Fruit fly (Drosophila melanogaster) whole organism, embryonic: Measurements from ENCODE around the gene CG11902.

Source experiments
- Asciz ChIP-seq: fragments of 200-800 bp; sonication (Bioruptor generic); optimal IDR thresholded peaks from 2 replicates; lab custom pipeline; 2017; ENCODE audit warnings: missing biosample characterization, mild to moderate bottlenecking, missing genetic modification characterization, missing genetic modification reagents
- B-H1 ChIP-seq: fragments of 200-800 bp; sonication (Bioruptor generic); IDR thresholded peaks from 3 replicates; pipeline ENCODE4 v1.3.6; 2022; ENCODE audit warnings: missing biosample characterization, missing genetic modification characterization
- C15 ChIP-seq: fragments of 200-800 bp; sonication (Bioruptor generic); IDR thresholded peaks from 3 replicates; pipeline ENCODE4 v1.3.6; 2022; ENCODE audit warnings: missing biosample characterization, missing genetic modification characterization
- CG10274 ChIP-seq: fragments of 200-800 bp; sonication (Bioruptor generic); optimal IDR thresholded peaks from 3 replicates; lab custom pipeline; 2017; ENCODE audit warnings: missing biosample characterization, mild to moderate bottlenecking, missing genetic modification characterization
- CG10431 ChIP-seq: fragments of 200-800 bp; sonication (Bioruptor generic); optimal IDR thresholded peaks from 3 replicates; lab custom pipeline; 2018; ENCODE audit warnings: missing biosample characterization, mild to moderate bottlenecking, missing genetic modification characterization
- CG12071 ChIP-seq: fragments of 200-800 bp; sonication (Bioruptor generic); optimal IDR thresholded peaks from 3 replicates; lab custom pipeline; 2018; ENCODE audit warnings: missing biosample characterization, mild to moderate bottlenecking, missing genetic modification characterization
- CG12299 ChIP-seq: fragments of 200-800 bp; sonication (Bioruptor generic); optimal IDR thresholded peaks from 2 replicates; lab custom pipeline; 2018; ENCODE audit warnings: missing biosample characterization, mild to moderate bottlenecking, missing genetic modification characterization
- CG13775 ChIP-seq: fragments of 200-800 bp; sonication (Bioruptor generic); optimal IDR thresholded peaks from 3 replicates; lab custom pipeline; 2017; ENCODE audit warnings: missing biosample characterization, mild to moderate bottlenecking, missing genetic modification characterization
- CG14014 ChIP-seq: fragments of 200-800 bp; sonication (Bioruptor generic); IDR thresholded peaks from 2 replicates; pipeline ENCODE4 v1.3.6; 2022; ENCODE audit warnings: missing biosample characterization, missing genetic modification characterization
- CG14860 ChIP-seq: fragments of 200-800 bp; sonication (Bioruptor generic); IDR thresholded peaks from 3 replicates; pipeline ENCODE4 v1.3.6; 2022; ENCODE audit warnings: missing biosample characterization, missing genetic modification characterization; ENCODE audit not compliant: partially characterized antibody
- CG3065 ChIP-seq: fragments of 200-800 bp; sonication (Bioruptor generic); optimal IDR thresholded peaks from 2 replicates; lab custom pipeline; 2016; ENCODE audit warnings: missing biosample characterization, missing genetic modification characterization
- CG34224 ChIP-seq: fragments of 200-800 bp; sonication (Bioruptor generic); IDR thresholded peaks from 3 replicates; pipeline ENCODE4 v1.3.6; 2022; ENCODE audit warnings: missing biosample characterization, missing genetic modification characterization; ENCODE audit not compliant: partially characterized antibody
- CG34376 ChIP-seq: fragments of 200-800 bp; sonication (Bioruptor generic); optimal IDR thresholded peaks from 2 replicates; lab custom pipeline; 2018; ENCODE audit warnings: missing biosample characterization, mild to moderate bottlenecking, missing genetic modification characterization
- CG4854 ChIP-seq: fragments of 200-800 bp; sonication (Bioruptor generic); optimal IDR thresholded peaks from 2 replicates; lab custom pipeline; 2016; ENCODE audit warnings: missing biosample characterization, missing genetic modification characterization, inconsistent platforms
- CG6813 ChIP-seq: fragments of 200-800 bp; sonication (Bioruptor generic); optimal IDR thresholded peaks from 2 replicates; lab custom pipeline; 2017; ENCODE audit warnings: missing biosample characterization, missing genetic modification characterization, mild to moderate bottlenecking, moderate library complexity, missing genetic modification reagents
- CG7372 ChIP-seq: fragments of 200-800 bp; sonication (Bioruptor generic); IDR thresholded peaks from 2 replicates; pipeline ENCODE4 v1.3.6; 2022; ENCODE audit warnings: missing biosample characterization, missing genetic modification characterization
- CG7786 ChIP-seq: fragments of 200-800 bp; sonication (Bioruptor generic); optimal IDR thresholded peaks from 2 replicates; lab custom pipeline; 2016; ENCODE audit warnings: missing biosample characterization, missing genetic modification characterization
- CG9215 ChIP-seq: fragments of 200-800 bp; sonication (Bioruptor generic); IDR thresholded peaks from 2 replicates; pipeline ENCODE4 v1.3.6; 2022; ENCODE audit warnings: missing biosample characterization, missing genetic modification characterization
- Dek ChIP-seq: fragments of 200-800 bp; sonication (Bioruptor generic); optimal IDR thresholded peaks from 3 replicates; lab custom pipeline; 2019; ENCODE audit warnings: missing biosample characterization, mild to moderate bottlenecking, missing genetic modification characterization, moderate library complexity
- Dp ChIP-seq: fragments of 200-800 bp; sonication (Bioruptor generic); optimal IDR thresholded peaks from 2 replicates; lab custom pipeline; 2018; ENCODE audit warnings: missing biosample characterization, mild to moderate bottlenecking, missing genetic modification characterization, moderate library complexity
- ERR ChIP-seq: fragments of 200-800 bp; sonication (Bioruptor generic); optimal IDR thresholded peaks from 2 replicates; lab custom pipeline; 2016; ENCODE audit warnings: missing biosample characterization, missing genetic modification characterization
- Elba2 ChIP-seq: fragments of 200-800 bp; sonication (Bioruptor generic); optimal IDR thresholded peaks from 3 replicates; lab custom pipeline; 2016; ENCODE audit warnings: missing biosample characterization, missing genetic modification characterization
- HLH54F ChIP-seq: fragments of 200-800 bp; sonication (Bioruptor generic); optimal IDR thresholded peaks from 3 replicates; lab custom pipeline; 2016; ENCODE audit warnings: missing biosample characterization, missing genetic modification characterization
- HmgD ChIP-seq: fragments of 200-800 bp; sonication (Bioruptor generic); optimal IDR thresholded peaks from 3 replicates; lab custom pipeline; 2016; ENCODE audit warnings: missing biosample characterization, missing genetic modification characterization
- Hr3 ChIP-seq: fragments of 200-800 bp; sonication (Bioruptor generic); optimal IDR thresholded peaks from 3 replicates; lab custom pipeline; 2016; ENCODE audit warnings: missing biosample characterization, missing genetic modification characterization
- MBD-R2 ChIP-seq: fragments of 200-800 bp; sonication (Bioruptor generic); IDR thresholded peaks from 2 replicates; pipeline ENCODE4 v1.3.6; 2022; ENCODE audit warnings: missing biosample characterization, missing genetic modification characterization
- MESR4 ChIP-seq: fragments of 200-800 bp; sonication (Bioruptor generic); optimal IDR thresholded peaks from 2 replicates; lab custom pipeline; 2018; ENCODE audit warnings: missing biosample characterization, mild to moderate bottlenecking, missing genetic modification characterization, moderate library complexity
- Mad ChIP-seq: fragments of 200-800 bp; sonication (Bioruptor generic); optimal IDR thresholded peaks from 2 replicates; lab custom pipeline; 2016; ENCODE audit warnings: missing biosample characterization, missing genetic modification characterization
- Oli ChIP-seq: fragments of 200-800 bp; sonication (Bioruptor generic); optimal IDR thresholded peaks from 2 replicates; lab custom pipeline; 2018; ENCODE audit warnings: missing biosample characterization, mild to moderate bottlenecking, missing genetic modification characterization, moderate library complexity
- Pdp1 ChIP-seq, 2 experiments: fragments of 200-800 bp; sonication (Bioruptor generic); optimal IDR thresholded peaks; 3 replicates each; lab custom pipeline; 2016; ENCODE audit warnings: missing biosample characterization in 2 of 2, missing genetic modification characterization in 2 of 2, mild to moderate bottlenecking in 1 of 2, moderate library complexity in 1 of 2
- Ravus ChIP-seq: fragments of 200-800 bp; sonication (Bioruptor generic); IDR thresholded peaks from 2 replicates; pipeline ENCODE4 v1.3.6; 2022; ENCODE audit warnings: missing biosample characterization, missing genetic modification characterization
- Trl ChIP-seq, 3 experiments: fragments of >200 bp in 2 of 3; fragments of 200-800 bp in 1 of 3; sonication (Bioruptor generic) in 1 of 3; optimal IDR thresholded peaks; 2 replicates in 1 of 3; 3 replicates in 2 of 3; lab custom pipeline; 2016 to 2017; ENCODE audit warnings: missing biosample characterization in 1 of 3, missing genetic modification characterization in 1 of 3
- chinmo ChIP-seq: fragments of 200-800 bp; sonication (Bioruptor generic); IDR thresholded peaks from 4 replicates; pipeline ENCODE4 v1.3.6; 2022; ENCODE audit warnings: missing biosample characterization, missing genetic modification characterization; ENCODE audit not compliant: partially characterized antibody
- ci ChIP-seq: fragments of 200-800 bp; sonication (Bioruptor generic); IDR thresholded peaks from 3 replicates; pipeline ENCODE4 v1.3.6; 2022; ENCODE audit warnings: missing biosample characterization, missing genetic modification characterization
- exex ChIP-seq: fragments of 200-800 bp; sonication (Bioruptor generic); optimal IDR thresholded peaks from 4 replicates; lab custom pipeline; 2018; ENCODE audit warnings: missing biosample characterization, mild to moderate bottlenecking, missing genetic modification characterization, moderate library complexity
- luna ChIP-seq: fragments of 200-800 bp; sonication (Bioruptor generic); optimal IDR thresholded peaks from 2 replicates; lab custom pipeline; 2016; ENCODE audit warnings: missing biosample characterization, missing genetic modification characterization
- nerfin-2 ChIP-seq: fragments of 200-800 bp; sonication (Bioruptor generic); IDR thresholded peaks from 2 replicates; pipeline ENCODE4 v1.3.6; 2022; ENCODE audit warnings: missing biosample characterization, missing genetic modification characterization; ENCODE audit not compliant: partially characterized antibody
- pzg ChIP-seq: fragments of 200-800 bp; sonication (Bioruptor generic); optimal IDR thresholded peaks from 3 replicates; lab custom pipeline; 2018; ENCODE audit warnings: missing biosample characterization, mild to moderate bottlenecking, missing genetic modification characterization, moderate library complexity
- salm ChIP-seq: fragments of 200-800 bp; sonication (Bioruptor generic); optimal IDR thresholded peaks from 2 replicates; lab custom pipeline; 2018; ENCODE audit warnings: missing biosample characterization, mild to moderate bottlenecking, missing genetic modification characterization
- sens ChIP-seq: fragments of 200-800 bp; sonication (Bioruptor generic); peaks from one replicate; lab custom pipeline; 2016; ENCODE audit warnings: missing biosample characterization, missing genetic modification characterization
- sug ChIP-seq: fragments of 200-800 bp; optimal IDR thresholded peaks from 2 replicates; lab custom pipeline; 2019; ENCODE audit warnings: missing biosample characterization, mild to moderate bottlenecking, missing genetic modification characterization, moderate library complexity
- trh ChIP-seq: fragments of 200-800 bp; sonication (Bioruptor generic); optimal IDR thresholded peaks from 2 replicates; lab custom pipeline; 2016; ENCODE audit warnings: missing biosample characterization, missing genetic modification characterization
- twi ChIP-seq: fragments of 200-800 bp; optimal IDR thresholded peaks from 2 replicates; lab custom pipeline; 2019; ENCODE audit warnings: missing biosample characterization, mild to moderate bottlenecking, missing genetic modification characterization, moderate library complexity
- unc-4 ChIP-seq: fragments of 200-800 bp; sonication (Bioruptor generic); IDR thresholded peaks from 2 replicates; pipeline ENCODE4 v1.3.6; 2022; ENCODE audit warnings: missing biosample characterization, missing genetic modification characterization; ENCODE audit not compliant: partially characterized antibody
- z ChIP-seq: fragments of 200-800 bp; sonication (Bioruptor generic); IDR thresholded peaks from 3 replicates; pipeline ENCODE4 v1.3.6; 2022; ENCODE audit warnings: missing biosample characterization, missing genetic modification characterization
- zfh2 ChIP-seq: fragments of 200-800 bp; sonication (Bioruptor generic); optimal IDR thresholded peaks from 2 replicates; lab custom pipeline; 2016; ENCODE audit warnings: missing biosample characterization, missing genetic modification characterization

The CG11902 gene

DNA sequence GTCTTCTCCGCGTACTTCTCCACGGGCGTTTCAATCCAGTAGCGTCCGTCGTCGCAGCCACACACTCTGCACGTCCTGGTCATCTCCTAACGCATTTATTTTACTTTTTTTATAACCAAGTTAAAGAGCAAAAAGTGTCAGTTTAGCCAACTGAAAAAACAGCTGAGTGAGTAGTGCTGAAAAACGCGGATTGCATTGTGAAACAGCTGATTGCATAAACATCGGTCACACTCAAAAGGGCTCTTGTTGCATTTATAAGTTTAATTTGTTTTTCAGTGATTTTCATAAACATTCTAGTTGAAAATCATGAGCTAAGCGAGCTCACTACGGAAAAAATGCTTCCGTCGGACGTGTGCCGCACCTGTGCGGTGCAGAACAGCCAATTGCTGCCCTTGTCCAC is at the start of gene CG11902, which contains the start of gene CG10669 (continued):
- 0 out of 2 replicates have a peak, but pooled peaks have one; percentile 14 for TF ChIP-seq unc-4 (GFP tag; lab: Robert Waterston, UW)
- no peak for TF ChIP-seq twi (tag; lab: Kevin White, UChicago)
- no peak for TF ChIP-seq CG12071 (GFP tag; lab: Kevin White, UChicago)
- TF ChIP-seq ci (GFP tag; lab: Robert Waterston, UW): 0 out of 3 replicates have a peak, but pooled peaks have one; percentile 9
- TF ChIP-seq Ravus (GFP tag; lab: Robert Waterston, UW): no peak
- TF ChIP-seq CG4854 (GFP tag; lab: Kevin White, UChicago): no peak
- no peak for TF ChIP-seq Oli (tag; lab: Kevin White, UChicago)
- TF ChIP-seq CG13775 (GFP tag; lab: Kevin White, UChicago): no peak
- TF ChIP-seq CG7786 (GFP tag; lab: Kevin White, UChicago): no peak
- TF ChIP-seq CG3065: no peak
- TF ChIP-seq Dp (GFP tag; lab: Kevin White, UChicago): peak; percentile 3
- TF ChIP-seq Pdp1 (GFP tag; optimal IDR thresholded peaks at IDR 0.05; lab: Kevin White, UChicago): no peak
- no peak for TF ChIP-seq CG9215
- no peak for TF ChIP-seq HLH54F
- TF ChIP-seq CG7372 (GFP tag; lab: Robert Waterston, UW): no peak
- TF ChIP-seq CG14860 (GFP tag; lab: Robert Waterston, UW): no peak
- no peak for TF ChIP-seq CG12299 (tag; lab: Kevin White, UChicago)
- TF ChIP-seq CG14014 (GFP tag; lab: Robert Waterston, UW): no peak
- TF ChIP-seq CG10431 (GFP tag; lab: Kevin White, UChicago): no peak
- TF ChIP-seq B-H1 (GFP tag; lab: Robert Waterston, UW): no peak
- TF ChIP-seq salm (tag; lab: Kevin White, UChicago): no peak
- TF ChIP-seq Elba2: peak; percentile 18
- no peak for TF ChIP-seq Dek (tag; lab: Kevin White, UChicago)
- peak; percentile 40 for TF ChIP-seq pzg (GFP tag; lab: Kevin White, UChicago)
- TF ChIP-seq nerfin-2 (GFP tag; lab: Robert Waterston, UW): no peak
- no peak for TF ChIP-seq CG34224 (GFP tag; lab: Robert Waterston, UW)
- no peak for TF ChIP-seq trh
- TF ChIP-seq Hr3: no peak
- no peak for TF ChIP-seq Asciz (GFP tag; lab: Kevin White, UChicago)
- TF ChIP-seq CG6813 (GFP tag; lab: Kevin White, UChicago): no peak
- TF ChIP-seq HmgD (GFP tag; lab: Kevin White, UChicago): no peak
- peak; percentile 39 for TF ChIP-seq MESR4 (GFP tag; lab: Kevin White, UChicago)
- no peak for TF ChIP-seq ERR
- TF ChIP-seq CG34376 (GFP tag; lab: Kevin White, UChicago): no peak
- no peak for TF ChIP-seq luna (GFP tag; lab: Kevin White, UChicago)
- TF ChIP-seq MBD-R2 (GFP tag; lab: Robert Waterston, UW): peak; percentile 97
- TF ChIP-seq zfh2: no peak
- no peak for TF ChIP-seq CG10274

DNA sequence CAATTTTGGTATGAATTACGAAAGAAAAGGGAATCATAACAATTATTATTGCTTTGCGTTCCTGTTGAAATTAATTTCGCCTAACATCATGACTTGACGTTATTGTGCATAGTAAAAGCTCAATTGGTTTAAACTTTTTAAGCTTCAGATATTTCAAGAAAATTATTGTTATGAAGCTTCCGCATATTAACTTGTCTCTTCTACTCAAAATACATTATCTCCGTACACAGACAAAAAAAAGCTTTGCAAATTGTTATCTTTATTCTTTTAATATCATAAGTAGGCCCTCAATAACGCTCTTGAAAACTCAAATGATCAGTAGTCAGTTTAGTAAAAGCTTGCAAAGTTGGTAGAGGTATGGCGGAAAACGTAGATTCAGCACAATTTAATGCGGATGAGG is 47.9 kb upstream of the CG11902 start, which contains the start of gene CG13658:
TSS of gene CG13658 (plus strand) at position 347 of the 400 bp plus-strand sequence.
- TF ChIP-seq sug (tag; lab: Kevin White, UChicago): peak; percentile 29
- peak; percentile 69 for TF ChIP-seq exex (tag; lab: Kevin White, UChicago)
- no peak for TF ChIP-seq Mad
- TF ChIP-seq chinmo (GFP tag; lab: Robert Waterston, UW): 0 out of 4 replicates have a peak, but pooled peaks have one; percentile 17
- no peak for TF ChIP-seq C15 (GFP tag; lab: Robert Waterston, UW)
- peak; percentile 13 for TF ChIP-seq sens (GFP tag; lab: Kevin White, UChicago)
- 0 out of 3 replicates have a peak, but pooled peaks have one; percentile 31 for TF ChIP-seq z (GFP tag; lab: Robert Waterston, UW)
- TF ChIP-seq Trl (optimal IDR thresholded peaks at IDR 0.05; lab: Kevin White, UChicago): peak in 1 of 2 experiments; percentile 16
- TF ChIP-seq Trl (GFP tag; optimal IDR thresholded peaks at IDR 0.05; lab: Kevin White, UChicago): no peak
